Fruit fly (Drosophila melanogaster) whole organism, adult: Measurements from ENCODE around the gene CG5390.

Experiments
- CG33017 ChIP-seq: fragments of 200-800 bp; sonication (Bioruptor generic); optimal IDR thresholded peaks from 2 replicates; lab custom pipeline; 2018; ENCODE audit warnings: missing biosample characterization, mild to moderate bottlenecking, missing genetic modification characterization, moderate library complexity
- CG5204 ChIP-seq: fragments of 200-800 bp; sonication (Bioruptor generic); optimal IDR thresholded peaks from 2 replicates; lab custom pipeline; 2016; ENCODE audit warnings: missing biosample characterization, missing genetic modification characterization
- Clk ChIP-seq: fragments of 200-800 bp; sonication (Bioruptor generic); optimal IDR thresholded peaks from 2 replicates; lab custom pipeline; 2017; ENCODE audit warnings: missing biosample characterization, missing genetic modification characterization
- bab1 ChIP-seq: fragments of 200-800 bp; sonication (Bioruptor generic); optimal IDR thresholded peaks from 3 replicates; lab custom pipeline; 2019; ENCODE audit warnings: missing biosample characterization, mild to moderate bottlenecking, missing genetic modification characterization, moderate library complexity
- cnc ChIP-seq, 2 experiments: fragments of >200 bp; optimal IDR thresholded peaks; 2 replicates each; lab custom pipeline; 2017
- kay ChIP-seq: fragments of 200-800 bp; sonication (Bioruptor generic); peaks from one replicate; lab custom pipeline; 2016; ENCODE audit warnings: missing biosample characterization, missing genetic modification characterization, borderline replicate concordance
- ovo ChIP-seq: fragments of 200-800 bp; sonication (Bioruptor generic); optimal IDR thresholded peaks from 2 replicates; lab custom pipeline; 2016; ENCODE audit warnings: missing biosample characterization, missing genetic modification characterization
- tj ChIP-seq: fragments of 200-800 bp; sonication (Bioruptor generic); optimal IDR thresholded peaks from 3 replicates; lab custom pipeline; 2017; ENCODE audit warnings: missing biosample characterization, mild to moderate bottlenecking, missing genetic modification characterization, moderate library complexity
- toe ChIP-seq: fragments of 200-800 bp; sonication (Bioruptor generic); optimal IDR thresholded peaks from 2 replicates; lab custom pipeline; 2016; ENCODE audit warnings: missing biosample characterization, missing genetic modification characterization

CG5390 gene

DNA sequence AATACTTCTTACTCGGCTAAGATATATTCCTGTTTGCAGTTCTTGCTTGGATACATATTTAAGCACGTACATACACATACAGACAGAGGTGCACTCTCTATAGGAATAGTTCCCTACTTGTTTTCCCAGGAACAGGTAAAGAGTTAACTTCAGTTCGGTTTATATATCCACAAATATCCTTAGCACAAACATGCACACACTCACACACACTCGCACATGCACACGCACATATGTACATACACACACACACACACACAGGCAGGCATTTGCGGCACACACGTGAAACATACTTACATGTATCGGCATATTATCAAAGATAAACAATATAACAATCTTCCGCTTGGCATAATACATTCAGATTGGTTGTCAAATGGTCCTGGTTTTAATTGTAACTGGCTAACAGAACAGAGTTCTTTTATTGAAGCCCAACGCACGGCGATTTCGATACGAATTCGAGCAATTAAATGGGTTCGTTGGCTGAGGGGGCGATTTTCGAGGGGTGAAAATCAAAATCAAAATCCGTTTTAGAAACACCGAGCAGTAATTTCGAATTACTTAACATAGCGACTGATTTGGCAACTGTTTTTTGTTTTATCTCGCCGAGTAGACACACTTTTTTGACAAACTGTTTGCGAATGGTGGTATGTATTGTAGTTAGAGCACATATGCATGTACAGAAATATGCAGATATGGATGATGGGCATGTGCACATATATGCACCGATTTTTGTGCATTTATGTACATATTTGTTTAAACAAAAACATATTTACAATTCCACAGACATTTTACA lies 46.2 kb downstream of the CG5390 start:
- no peak for TF ChIP-seq Clk (GFP tag; lab: Kevin White, UChicago)
- TF ChIP-seq CG33017 (tag; lab: Kevin White, UChicago) = no peak
- TF ChIP-seq CG5204 (GFP tag; lab: Kevin White, UChicago) = no peak
- no peak for TF ChIP-seq toe (GFP tag; lab: Kevin White, UChicago)
- TF ChIP-seq tj (GFP tag; lab: Kevin White, UChicago) = no peak
- no peak for TF ChIP-seq ovo (GFP tag; lab: Kevin White, UChicago)
- TF ChIP-seq cnc (optimal IDR thresholded peaks at IDR 0.05; lab: Kevin White, UChicago) = no peak
- TF ChIP-seq kay (GFP tag; lab: Kevin White, UChicago) = no peak
- TF ChIP-seq bab1 = no peak

DNA sequence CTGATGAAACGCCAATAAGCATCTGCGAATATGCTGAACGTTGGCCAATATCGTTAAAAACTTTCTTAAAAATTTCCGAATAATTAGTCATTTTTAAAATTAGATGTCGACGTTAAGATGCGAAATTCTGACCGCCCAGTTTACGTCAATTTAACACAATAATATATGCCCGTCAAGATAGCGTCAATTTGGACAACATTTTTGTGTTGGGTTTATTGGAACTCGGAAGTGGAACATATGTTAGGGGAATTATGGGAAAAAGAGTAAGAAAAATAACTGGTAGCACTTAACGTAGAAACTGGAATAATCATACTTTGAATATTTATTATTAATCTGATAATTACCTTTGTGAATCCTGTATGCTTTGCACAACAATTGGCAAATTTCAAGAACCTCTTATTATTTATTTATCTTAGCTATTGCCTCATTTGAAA lies 50.7 kb downstream of the CG5390 start, which contains the start of gene CG5676:
TSS of gene CG5676 (minus strand) at position 167 of the 434 bp plus-strand sequence.
- peak; percentile 92 for TF ChIP-seq kay (GFP tag; lab: Kevin White, UChicago)
- TF ChIP-seq bab1 = peak; percentile 51
- no peak for TF ChIP-seq Clk (GFP tag; lab: Kevin White, UChicago)
